Worm (Caenorhabditis elegans) whole organism, young adult: Measurements from ENCODE around the gene F22E5.6.

Experiments
- Y67H2A.10 ChIP-seq: fragments of 200-800 bp; sonication (Bioruptor generic); conservative IDR thresholded peaks from 2 replicates; pipeline ENCODE4 v1.3.6; 2022; ENCODE audit warnings: missing genetic modification reagents, missing genetic modification characterization, missing compliant biosample characterization
- attf-5 ChIP-seq: fragments of 200-800 bp; sonication (Bioruptor generic); optimal IDR thresholded peaks from 2 replicates; lab custom pipeline; 2018; ENCODE audit warnings: mild to moderate bottlenecking, missing genetic modification characterization, missing compliant biosample characterization
- dox-1 ChIP-seq: fragments of 200-800 bp; sonication (Bioruptor generic); IDR thresholded peaks from 2 replicates; pipeline ENCODE4 v1.3.6; 2022; ENCODE audit warnings: missing genetic modification reagents, missing genetic modification characterization, missing compliant biosample characterization
- madf-3 ChIP-seq: fragments of 200-800 bp; sonication (Bioruptor generic); IDR thresholded peaks from 2 replicates; pipeline ENCODE4 v1.3.6; 2022; ENCODE audit warnings: missing genetic modification reagents, missing genetic modification characterization, missing compliant biosample characterization
- nhr-179 ChIP-seq: sonication (generic microtip); optimal IDR thresholded peaks from 2 replicates; lab custom pipeline; 2016; ENCODE audit warnings: mild to moderate bottlenecking, missing genetic modification characterization, missing compliant biosample characterization
- nhr-27 ChIP-seq: fragments of 200-800 bp; sonication (Bioruptor generic); optimal IDR thresholded peaks from 2 replicates; lab custom pipeline; 2018; ENCODE audit warnings: mild to moderate bottlenecking, missing genetic modification characterization, moderate library complexity, missing compliant biosample characterization
- rpc-1 ChIP-seq, 2 experiments: fragments of 150-350 bp in 1 of 2; sonication (generic microtip) in 1 of 2; optimal IDR thresholded peaks; 2 replicates each; lab custom pipeline; 2014 to 2018; ENCODE audit warnings: missing biosample characterization in 1 of 2, missing genetic modification characterization in 1 of 2, missing genetic modification reagents in 1 of 2, missing genotype in 1 of 2

DNA sequence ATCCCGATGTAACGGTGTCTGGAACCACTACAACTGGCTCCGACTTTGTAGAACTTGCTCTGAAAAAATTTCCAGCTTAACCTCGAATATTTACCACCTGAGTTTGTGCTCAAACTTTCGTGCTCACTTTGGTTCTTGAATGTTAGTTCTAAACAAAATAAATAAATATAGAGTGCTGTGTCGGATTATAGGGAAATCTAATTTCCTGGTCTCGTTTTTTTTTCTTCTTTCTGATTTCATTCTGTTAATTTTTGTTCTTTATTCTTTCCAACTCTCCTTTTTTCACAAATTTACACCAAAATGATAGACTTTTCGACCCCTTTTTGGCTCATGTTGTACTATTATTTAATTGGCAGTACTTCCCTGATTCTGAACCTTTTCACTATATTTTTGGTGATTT is 20.4 kb upstream of the F22E5.6 start, which contains the start of gene sri-37:
- TF ChIP-seq nhr-179 (tag; lab: Kevin White, UChicago) (no peak), madf-3 (no peak), Y67H2A.10 (GFP tag; lab: Robert Waterston, UW) (no peak), nhr-27 (tag; lab: Kevin White, UChicago) (no peak), rpc-1 (optimal IDR thresholded peaks at IDR 0.05; lab: Kevin White, UChicago) (no peak), rpc-1 (tag; optimal IDR thresholded peaks at IDR 0.05; lab: Kevin White, UChicago) (no peak), attf-5 (no peak), dox-1 (GFP tag; lab: Robert Waterston, UW) (no peak)
